Worm (Caenorhabditis elegans) whole organism, young adult: ENCODE measurements around the gene Y57G11C.22.

ENCODE experiments used
- C17E4.6 ChIP-seq: fragments of 200-800 bp; sonication (Bioruptor generic); IDR thresholded peaks from 2 replicates; pipeline ENCODE4 v1.3.6; 2022; ENCODE audit warnings: missing genetic modification reagents, missing genetic modification characterization, missing compliant biosample characterization
- ZK185.1 ChIP-seq: sonication (generic microtip); optimal IDR thresholded peaks from 2 replicates; lab custom pipeline; 2016; ENCODE audit warnings: mild to moderate bottlenecking, missing genetic modification characterization, missing compliant biosample characterization; ENCODE audit not compliant: poor library complexity, severe bottlenecking
- chd-7 ChIP-seq: sonication (generic microtip); optimal IDR thresholded peaks from 2 replicates; lab custom pipeline; 2016; ENCODE audit warnings: mild to moderate bottlenecking, missing genetic modification characterization, moderate library complexity, missing compliant biosample characterization
- lin-54 ChIP-seq: fragments of 200-800 bp; sonication (Bioruptor generic); optimal IDR thresholded peaks from 2 replicates; lab custom pipeline; 2018; ENCODE audit warnings: mild to moderate bottlenecking, missing genetic modification characterization, missing compliant biosample characterization
- nhr-80 ChIP-seq: sonication (generic microtip); optimal IDR thresholded peaks from 2 replicates; lab custom pipeline; 2016; ENCODE audit warnings: missing genetic modification characterization, missing compliant biosample characterization
- ztf-25 ChIP-seq: fragments of 200-800 bp; sonication (Bioruptor generic); IDR thresholded peaks from 2 replicates; pipeline ENCODE4 v1.3.6; 2022; ENCODE audit warnings: missing genetic modification reagents, missing genetic modification characterization, missing compliant biosample characterization
- ztf-3 ChIP-seq: fragments of 200-800 bp; sonication (Bioruptor generic); optimal IDR thresholded peaks from 2 replicates; lab custom pipeline; 2018; ENCODE audit warnings: mild to moderate bottlenecking, missing genetic modification characterization, missing compliant biosample characterization

The Y57G11C.22 gene

ce11 chrIV:14903188-14903587, 66.2 kb downstream of the Y57G11C.22 start (continued):
- TF ChIP-seq ztf-3 (GFP tag; lab: Kevin White, UChicago), result no peak
- TF ChIP-seq nhr-80 (tag; lab: Kevin White, UChicago), result no peak
- no peak for TF ChIP-seq ztf-25
- no peak for TF ChIP-seq lin-54
- no peak for TF ChIP-seq C17E4.6
- TF ChIP-seq chd-7, result no peak
- no peak for TF ChIP-seq ZK185.1
- TF ChIP-seq, all 124 proteins: peak for 0
